Worm (Caenorhabditis elegans) whole organism, mixed stage, embryonic: ENCODE results near the gene Y45G5AM.4.

Source experiments
- M03D4.4 ChIP-seq: sonication (generic microtip); optimal IDR thresholded peaks from 2 replicates; lab custom pipeline; 2017; ENCODE audit warnings: mild to moderate bottlenecking, missing genetic modification characterization, missing compliant biosample characterization
- ceh-39 ChIP-seq: fragments of 150-350 bp; optimal IDR thresholded peaks from 2 replicates; lab custom pipeline; 2014; ENCODE audit warnings: missing biosample characterization, missing genetic modification characterization
- ceh-43 ChIP-seq: fragments of 200-800 bp; sonication (Bioruptor generic); optimal IDR thresholded peaks from 2 replicates; lab custom pipeline; 2018; ENCODE audit warnings: mild to moderate bottlenecking, missing genetic modification characterization, moderate library complexity, missing compliant biosample characterization
- elt-3 ChIP-seq: fragments of 150-350 bp; optimal IDR thresholded peaks from 2 replicates; lab custom pipeline; 2014; ENCODE audit warnings: missing biosample characterization, missing genetic modification characterization
- flh-1 ChIP-seq: fragments of 200-800 bp; sonication (Bioruptor generic); optimal IDR thresholded peaks from 2 replicates; lab custom pipeline; 2018; ENCODE audit warnings: mild to moderate bottlenecking, missing genetic modification characterization, moderate library complexity, missing compliant biosample characterization
- lsy-2 ChIP-seq: fragments of 150-350 bp; optimal IDR thresholded peaks from 2 replicates; lab custom pipeline; 2014; ENCODE audit warnings: missing biosample characterization, missing genetic modification characterization
- mab-5 ChIP-seq: fragments of 150-350 bp; optimal IDR thresholded peaks from 2 replicates; lab custom pipeline; 2014; ENCODE audit warnings: missing biosample characterization, missing genetic modification characterization
- mep-1 ChIP-seq: fragments of 150-350 bp; optimal IDR thresholded peaks from 2 replicates; lab custom pipeline; 2017; ENCODE audit warnings: missing biosample characterization, missing genetic modification reagents, missing genetic modification characterization, inconsistent platforms
- nhr-237 ChIP-seq: fragments of 150-350 bp; optimal IDR thresholded peaks from 2 replicates; lab custom pipeline; 2014; ENCODE audit warnings: missing biosample characterization, missing genetic modification characterization
- nhr-28 ChIP-seq: fragments of 150-350 bp; optimal IDR thresholded peaks from 2 replicates; lab custom pipeline; 2014; ENCODE audit warnings: missing biosample characterization, missing genetic modification characterization
- nhr-76 ChIP-seq: sonication (generic microtip); optimal IDR thresholded peaks from 2 replicates; lab custom pipeline; 2017; ENCODE audit warnings: missing biosample characterization, missing genetic modification characterization
- pha-4 ChIP-seq: fragments of 150-350 bp; optimal IDR thresholded peaks from 2 replicates; lab custom pipeline; 2018; ENCODE audit warnings: missing biosample characterization, missing genetic modification reagents, missing genetic modification characterization
- snpc-4 ChIP-seq: fragments of 150-350 bp; optimal IDR thresholded peaks from 2 replicates; lab custom pipeline; 2014; ENCODE audit warnings: missing biosample characterization, missing genetic modification characterization
- unc-62 ChIP-seq: fragments of 150-350 bp; optimal IDR thresholded peaks from 2 replicates; lab custom pipeline; 2014; ENCODE audit warnings: missing biosample characterization, missing genetic modification reagents, missing genetic modification characterization
- zip-8 ChIP-seq: fragments of 150-350 bp; optimal IDR thresholded peaks from 2 replicates; lab custom pipeline; 2014; ENCODE audit warnings: missing biosample characterization, missing genetic modification characterization
- ztf-11 ChIP-seq: fragments of 150-350 bp; optimal IDR thresholded peaks from 2 replicates; lab custom pipeline; 2014; ENCODE audit warnings: missing biosample characterization, missing genetic modification characterization

Y45G5AM.4 gene

ce11 chrV:4199185-4199584 lies 36.2 kb downstream of the Y45G5AM.4 start, which contains the start of gene rpac-40:
rpac-40 (plus strand) TSS chrV:4199485.
- no peak for TF ChIP-seq nhr-28 (tag; lab: Kevin White, UChicago)
- no peak for TF ChIP-seq mab-5
- TF ChIP-seq mep-1 (tag; lab: Kevin White, UChicago): no peak
- no peak for TF ChIP-seq M03D4.4 (tag; lab: Kevin White, UChicago)

DNA sequence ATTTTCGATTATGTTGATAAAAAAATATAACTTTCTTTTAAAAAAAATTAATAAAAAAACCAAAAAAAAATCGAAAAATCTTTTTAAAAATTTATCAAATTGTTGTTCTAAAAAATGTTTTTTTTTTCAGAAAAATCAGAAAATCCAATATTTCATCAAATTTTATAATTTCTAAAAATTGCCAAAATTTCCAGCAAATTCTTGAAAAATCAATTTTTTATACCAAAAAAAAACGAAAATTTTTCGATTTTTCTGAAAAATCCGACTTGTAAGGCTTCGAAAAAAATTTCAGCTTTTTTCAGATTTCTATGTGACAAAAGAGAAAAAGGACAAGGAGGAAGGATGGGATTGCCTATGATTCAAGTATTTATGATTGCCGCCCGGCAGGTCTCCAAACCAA lies 41.4 kb downstream of the Y45G5AM.4 start, which contains the start of gene H43I07.1:
Gene H43I07.1, plus strand, starts transcription at position 301 of the 400 bp plus-strand sequence.
- TF ChIP-seq ceh-43 (GFP tag; lab: Kevin White, UChicago): no peak
- TF ChIP-seq nhr-237 (tag; lab: Kevin White, UChicago): no peak
- TF ChIP-seq mep-1 (tag; lab: Kevin White, UChicago): no peak
- TF ChIP-seq ceh-39: no peak

DNA sequence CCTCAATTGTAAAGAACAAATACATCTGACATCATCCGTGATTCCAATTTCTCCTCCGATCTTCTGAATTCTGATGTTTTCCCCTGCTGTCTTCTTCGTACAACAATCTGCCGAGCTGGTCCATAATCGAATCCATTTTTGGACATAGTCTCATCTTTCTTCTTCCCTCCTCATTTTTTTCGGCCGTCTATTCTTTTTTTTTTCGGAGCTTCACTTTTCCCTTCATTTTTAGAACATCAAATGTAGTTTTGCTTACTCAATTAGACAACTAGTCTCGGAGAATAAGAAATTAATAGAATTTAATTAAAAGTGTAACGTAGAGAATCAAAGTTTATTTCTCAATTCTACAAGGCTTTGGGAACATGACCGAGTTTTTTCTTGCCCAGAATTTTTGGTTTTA lies 48.5 kb downstream of the Y45G5AM.4 start:
- no peak for TF ChIP-seq unc-62 (GFP tag; lab: Kevin White, UChicago)
- TF ChIP-seq M03D4.4 (tag; lab: Kevin White, UChicago): no peak
- TF ChIP-seq mep-1 (tag; lab: Kevin White, UChicago): no peak
- no peak for TF ChIP-seq elt-3
- TF ChIP-seq nhr-28 (tag; lab: Kevin White, UChicago): no peak
- no peak for TF ChIP-seq zip-8 (tag; lab: Kevin White, UChicago)
- no peak for TF ChIP-seq flh-1 (GFP tag; lab: Kevin White, UChicago)
- no peak for TF ChIP-seq ztf-11 (tag; lab: Kevin White, UChicago)
- TF ChIP-seq lsy-2 (tag; lab: Kevin White, UChicago): no peak
- no peak for TF ChIP-seq snpc-4
- no peak for TF ChIP-seq nhr-76 (tag; lab: Kevin White, UChicago)
- TF ChIP-seq pha-4 (tag; lab: Kevin White, UChicago): no peak
